Worm (Caenorhabditis elegans): ENCODE measurements around the gene pccb-1.

Gene pccb-1

DNA sequence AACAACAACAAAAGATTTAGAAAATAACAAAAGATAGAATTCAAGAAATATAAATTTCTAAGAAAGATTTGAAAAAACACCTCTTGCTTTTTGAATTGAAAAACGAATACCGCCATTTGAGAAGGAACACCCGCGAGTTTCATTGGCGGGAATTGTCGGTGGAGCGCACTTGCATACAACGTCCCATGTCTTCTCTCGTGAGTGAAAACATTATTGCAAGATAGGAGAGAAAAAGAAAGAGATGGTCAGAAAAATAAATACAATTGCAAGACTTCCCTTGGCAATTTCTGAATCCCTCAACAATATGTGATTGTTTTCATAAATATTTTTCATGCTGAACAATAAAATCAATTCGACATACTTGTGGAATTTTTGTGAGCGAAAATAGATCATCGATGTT lies 16.8 kb downstream of the pccb-1 start, which contains the start of gene K10B3.5 (continued):
- TF ChIP-seq F37D6.2 (tag; optimal IDR thresholded peaks at IDR 0.05) (peak; percentile 21), dve-1 (tag; optimal IDR thresholded peaks at IDR 0.05; ENCODE audit: insufficient read depth) (peak; percentile 63), unc-62 (GFP tag; optimal IDR thresholded peaks at IDR 0.05 in 1 of 2) (no peak), unc-62 (tag; optimal IDR thresholded peaks at IDR 0.05) (no peak), madf-9 (GFP tag; conservative IDR thresholded peaks at IDR 0.05) (no peak), attf-4 (tag; optimal IDR thresholded peaks at IDR 0.05) (no peak), dpl-1 (GFP tag; optimal IDR thresholded peaks at IDR 0.05) (peak; percentile 80), mdt-29 (GFP tag; IDR thresholded peaks at IDR 0.05) (no peak), tag-97 (GFP tag; IDR thresholded peaks at IDR 0.05) (no peak), skn-1 (tag; optimal IDR thresholded peaks at IDR 0.05) (no peak), ceh-44 (GFP tag; IDR thresholded peaks at IDR 0.05) (no peak), vab-7 (GFP tag; IDR thresholded peaks at IDR 0.05) (no peak), dmd-8 (GFP tag; IDR thresholded peaks at IDR 0.05) (no peak), Y5F2A.4 (GFP tag; optimal IDR thresholded peaks at IDR 0.05) (no peak), zfp-2 (tag; optimal IDR thresholded peaks at IDR 0.05) (no peak), fos-1 (tag; optimal IDR thresholded peaks at IDR 0.05) (no peak), F26F4.8 (GFP tag; conservative IDR thresholded peaks at IDR 0.05) (no peak), Y48G9A.11 (GFP tag; IDR thresholded peaks at IDR 0.05) (no peak), nhr-48 (tag; optimal IDR thresholded peaks at IDR 0.05) (no peak), dmd-9 (GFP tag; IDR thresholded peaks at IDR 0.05) (no peak), lsy-2 (tag; optimal IDR thresholded peaks at IDR 0.05) (peak in 1 of 2 experiments; percentile 74), jun-1 (tag; optimal IDR thresholded peaks at IDR 0.05) (no peak), saeg-2 (GFP tag; IDR thresholded peaks at IDR 0.05) (no peak), nhr-76 (tag; optimal IDR thresholded peaks at IDR 0.05) (no peak), nhr-77 (tag; optimal IDR thresholded peaks at IDR 0.05) (peak; percentile 34)

DNA sequence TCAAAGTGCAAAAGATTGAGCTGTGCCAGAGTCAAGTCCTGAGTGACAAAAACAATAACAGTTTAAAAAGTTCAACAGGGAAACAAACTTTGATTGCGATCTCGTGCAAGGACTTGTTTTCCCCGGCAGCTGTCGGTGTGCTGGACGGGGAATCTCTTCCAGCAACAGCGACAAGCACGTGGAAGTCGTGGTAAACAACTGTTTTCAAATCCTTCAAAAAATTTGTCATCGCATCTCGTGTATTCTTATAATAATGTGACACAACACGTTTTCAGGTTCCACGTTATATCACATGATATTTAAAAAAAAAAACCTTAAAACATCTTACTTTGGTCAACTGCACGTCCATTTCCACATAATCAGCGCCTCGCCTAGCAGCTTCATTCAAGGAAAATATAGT lies 19.3 kb downstream of the pccb-1 start:
- TF ChIP-seq nhr-102 (tag; optimal IDR thresholded peaks at IDR 0.05) (no peak), nhr-237 (tag; optimal IDR thresholded peaks at IDR 0.05) (no peak), lin-38 (GFP tag; IDR thresholded peaks at IDR 0.05) (no peak), attf-4 (tag; optimal IDR thresholded peaks at IDR 0.05) (no peak), nhr-42 (GFP tag; IDR thresholded peaks at IDR 0.05) (no peak), nhr-11 (tag; optimal IDR thresholded peaks at IDR 0.05) (peak; percentile 65), hlh-11 (tag; optimal IDR thresholded peaks at IDR 0.05) (peak; percentile 56), mdl-1 (tag; optimal IDR thresholded peaks at IDR 0.05) (peak; percentile 3 to 47), F10B5.3 (tag; optimal IDR thresholded peaks at IDR 0.05) (no peak), mdt-29 (GFP tag; IDR thresholded peaks at IDR 0.05) (peak; percentile 25; the same call in 1 of the 2 replicates), daf-16 (GFP tag; optimal IDR thresholded peaks at IDR 0.05) (peak in 1 of 2 experiments; percentile 98), daf-16 (tag; optimal IDR thresholded peaks at IDR 0.05) (no peak), hif-1 (tag; optimal IDR thresholded peaks at IDR 0.05) (peak in 1 of 2 experiments; percentile 74), dmd-6 (GFP tag; IDR thresholded peaks at IDR 0.05) (peak; percentile 31; the same call in 1 of the 2 replicates), mxl-2 (GFP tag; conservative IDR thresholded peaks at IDR 0.05) (no peak), unc-62 (GFP tag; optimal IDR thresholded peaks at IDR 0.05 in 1 of 2) (peak in 1 of 2 experiments; percentile 94), unc-62 (tag; optimal IDR thresholded peaks at IDR 0.05) (no peak), F44E2.7 (GFP tag; IDR thresholded peaks at IDR 0.05) (no peak), lim-7 (GFP tag; IDR thresholded peaks at IDR 0.05) (no peak), tra-1 (GFP tag; IDR thresholded peaks at IDR 0.05) (0 out of 2 replicates have a peak, but pooled peaks have one; percentile 19), hlh-30 (tag; optimal IDR thresholded peaks at IDR 0.05; ENCODE audit: insufficient read depth) (peak; percentile 51)
